Fruit fly (Drosophila melanogaster): Measurements from ENCODE around the gene pnr.

dm6 chr3R:16078247-16078646, 52.4 kb downstream of the pnr start:
- TF ChIP-seq CG7045 (GFP tag; optimal IDR thresholded peaks at IDR 0.05) (no peak), Hr96 (GFP tag; optimal IDR thresholded peaks at IDR 0.05) (no peak), CG12768 (GFP tag; optimal IDR thresholded peaks at IDR 0.05) (no peak), CG5204 (GFP tag; optimal IDR thresholded peaks at IDR 0.05) (no peak)

All from whole organism, adult.